Worm (Caenorhabditis elegans) whole organism, young adult: Measurements from ENCODE around the gene D1054.3.

Source experiments
- B0019.2 ChIP-seq: fragments of 200-800 bp; sonication (Bioruptor generic); conservative IDR thresholded peaks from 2 replicates; pipeline ENCODE4 v1.3.6; 2022; ENCODE audit warnings: missing genetic modification reagents, missing genetic modification characterization, missing compliant biosample characterization
- B0035.1 ChIP-seq: sonication (generic microtip); optimal IDR thresholded peaks from 2 replicates; lab custom pipeline; 2016; ENCODE audit warnings: missing genetic modification characterization, mild to moderate bottlenecking, missing compliant biosample characterization, missing genotype, missing genetic modification reagents
- B0336.3 ChIP-seq: fragments of 200-800 bp; sonication (Bioruptor generic); IDR thresholded peaks from 2 replicates; pipeline ENCODE4 v1.3.6; 2022; ENCODE audit warnings: missing genetic modification characterization, missing compliant biosample characterization
- D2030.7 ChIP-seq: fragments of 200-800 bp; sonication (Bioruptor generic); IDR thresholded peaks from 2 replicates; pipeline ENCODE4 v1.3.6; 2022; ENCODE audit warnings: missing genetic modification reagents, missing genetic modification characterization, missing compliant biosample characterization
- F10E7.11 ChIP-seq: sonication (generic microtip); optimal IDR thresholded peaks from 2 replicates; lab custom pipeline; 2017; ENCODE audit warnings: mild to moderate bottlenecking, missing genetic modification characterization, moderate library complexity, missing compliant biosample characterization
- F22D6.2 ChIP-seq: sonication (generic microtip); optimal IDR thresholded peaks from 2 replicates; lab custom pipeline; 2016; ENCODE audit warnings: mild to moderate bottlenecking, missing genetic modification characterization, missing compliant biosample characterization
- F37B4.10 ChIP-seq: fragments of 200-800 bp; sonication (Bioruptor generic); IDR thresholded peaks from 2 replicates; pipeline ENCODE4 v1.3.6; 2022; ENCODE audit warnings: missing genetic modification characterization, missing compliant biosample characterization
- F39B2.1 ChIP-seq: fragments of 200-800 bp; sonication (Bioruptor generic); IDR thresholded peaks from 2 replicates; pipeline ENCODE4 v1.3.6; 2022; ENCODE audit warnings: missing genetic modification reagents, missing genetic modification characterization, missing compliant biosample characterization
- F49E8.2 ChIP-seq: sonication (generic microtip); optimal IDR thresholded peaks from 3 replicates; lab custom pipeline; 2017; ENCODE audit warnings: missing genetic modification characterization, mild to moderate bottlenecking, missing compliant biosample characterization, antibody characterized with exemption, moderate library complexity; ENCODE audit not compliant: insufficient read depth
- Y56A3A.18 ChIP-seq: fragments of 200-800 bp; sonication (Bioruptor generic); IDR thresholded peaks from 2 replicates; pipeline ENCODE4 v1.3.6; 2022; ENCODE audit warnings: missing genetic modification reagents, missing genetic modification characterization, missing compliant biosample characterization
- aptf-2 ChIP-seq: fragments of 200-800 bp; sonication (Bioruptor generic); conservative IDR thresholded peaks from 2 replicates; pipeline ENCODE4 v1.3.6; 2022; ENCODE audit warnings: missing genetic modification reagents, missing genetic modification characterization, missing compliant biosample characterization
- athp-1 ChIP-seq: sonication (generic microtip); optimal IDR thresholded peaks from 2 replicates; lab custom pipeline; 2017; ENCODE audit warnings: mild to moderate bottlenecking, missing genetic modification characterization, missing compliant biosample characterization
- attf-5 ChIP-seq: fragments of 200-800 bp; sonication (Bioruptor generic); optimal IDR thresholded peaks from 2 replicates; lab custom pipeline; 2018; ENCODE audit warnings: mild to moderate bottlenecking, missing genetic modification characterization, missing compliant biosample characterization
- bed-1 ChIP-seq: fragments of 200-800 bp; sonication (Bioruptor generic); IDR thresholded peaks from 2 replicates; pipeline ENCODE4 v1.3.6; 2022; ENCODE audit warnings: missing genetic modification reagents, missing genetic modification characterization, missing compliant biosample characterization
- bed-2 ChIP-seq: fragments of 200-800 bp; sonication (Bioruptor generic); IDR thresholded peaks from 2 replicates; pipeline ENCODE4 v1.3.6; 2022; ENCODE audit warnings: missing genetic modification reagents, missing genetic modification characterization, missing compliant biosample characterization
- ccch-3 ChIP-seq: fragments of 200-800 bp; sonication (Bioruptor generic); optimal IDR thresholded peaks from 2 replicates; lab custom pipeline; 2018; ENCODE audit warnings: mild to moderate bottlenecking, missing genetic modification characterization, missing compliant biosample characterization
- ceh-100 ChIP-seq: fragments of 200-800 bp; sonication (Bioruptor generic); IDR thresholded peaks from 2 replicates; pipeline ENCODE4 v1.3.6; 2022; ENCODE audit warnings: missing genetic modification reagents, missing genetic modification characterization, missing compliant biosample characterization
- ceh-40 ChIP-seq: fragments of 200-800 bp; sonication (Bioruptor generic); IDR thresholded peaks from 2 replicates; pipeline ENCODE4 v1.3.6; 2022; ENCODE audit warnings: missing genetic modification characterization, missing compliant biosample characterization
- ceh-91 ChIP-seq: fragments of 200-800 bp; sonication (Bioruptor generic); IDR thresholded peaks from 2 replicates; pipeline ENCODE4 v1.3.6; 2022; ENCODE audit warnings: missing genetic modification reagents, missing genetic modification characterization, missing compliant biosample characterization
- die-1 ChIP-seq: sonication (generic microtip); optimal IDR thresholded peaks from 2 replicates; lab custom pipeline; 2016; ENCODE audit warnings: missing genotype, mild to moderate bottlenecking, missing genetic modification characterization, missing compliant biosample characterization
- dpff-1 ChIP-seq: sonication (generic microtip); optimal IDR thresholded peaks from 2 replicates; lab custom pipeline; 2017; ENCODE audit warnings: mild to moderate bottlenecking, missing genetic modification characterization, missing compliant biosample characterization
- hlh-12 ChIP-seq: sonication (generic microtip); optimal IDR thresholded peaks from 2 replicates; lab custom pipeline; 2016; ENCODE audit warnings: missing genetic modification characterization, missing compliant biosample characterization
- hmg-1.2 ChIP-seq: fragments of 200-800 bp; sonication (Bioruptor generic); IDR thresholded peaks from 2 replicates; pipeline ENCODE4 v1.3.6; 2022; ENCODE audit warnings: missing genetic modification reagents, missing genetic modification characterization, missing compliant biosample characterization
- let-607 ChIP-seq, 2 experiments: fragments of 200-800 bp in 1 of 2; sonication (Bioruptor generic) in 1 of 2; sonication (generic microtip) in 1 of 2; optimal IDR thresholded peaks; 2 replicates each; lab custom pipeline; 2016 to 2018; ENCODE audit warnings: mild to moderate bottlenecking in 2 of 2, missing compliant biosample characterization in 2 of 2, missing genetic modification characterization in 2 of 2, moderate library complexity in 2 of 2, missing genotype in 1 of 2
- lin-26 ChIP-seq: fragments of 200-800 bp; sonication (Bioruptor generic); IDR thresholded peaks from 2 replicates; pipeline ENCODE4 v1.3.6; 2022; ENCODE audit warnings: missing genetic modification reagents, missing genetic modification characterization, missing compliant biosample characterization
- lin-40 ChIP-seq: sonication (generic microtip); optimal IDR thresholded peaks from 2 replicates; lab custom pipeline; 2016; ENCODE audit warnings: missing genetic modification characterization, mild to moderate bottlenecking, missing compliant biosample characterization, missing genotype, missing genetic modification reagents
- lsy-27 ChIP-seq: sonication (generic microtip); optimal IDR thresholded peaks from 2 replicates; lab custom pipeline; 2017; ENCODE audit warnings: missing genetic modification characterization, mild to moderate bottlenecking, missing compliant biosample characterization, antibody characterized with exemption, missing genotype, borderline replicate concordance; ENCODE audit not compliant: insufficient read depth
- mel-28 ChIP-seq: sonication (generic microtip); optimal IDR thresholded peaks from 2 replicates; lab custom pipeline; 2016; ENCODE audit warnings: borderline replicate concordance, mild to moderate bottlenecking, missing genetic modification characterization, missing compliant biosample characterization
- nhr-120 ChIP-seq: fragments of 200-800 bp; sonication (Bioruptor generic); IDR thresholded peaks from 2 replicates; pipeline ENCODE4 v1.3.6; 2022; ENCODE audit warnings: missing genetic modification characterization, missing compliant biosample characterization
- nhr-80 ChIP-seq: sonication (generic microtip); optimal IDR thresholded peaks from 2 replicates; lab custom pipeline; 2016; ENCODE audit warnings: missing genetic modification characterization, missing compliant biosample characterization
- rec-8 ChIP-seq, 2 experiments: sonication (generic microtip); optimal IDR thresholded peaks; 2 replicates each; lab custom pipeline; 2016; ENCODE audit warnings: mild to moderate bottlenecking in 2 of 2, missing genetic modification characterization in 2 of 2, missing genetic modification reagents in 2 of 2, missing genotype in 2 of 2, missing biosample characterization in 1 of 2, missing compliant biosample characterization in 1 of 2, moderate library complexity in 1 of 2
- sdz-38 ChIP-seq: sonication (generic microtip); optimal IDR thresholded peaks from 2 replicates; lab custom pipeline; 2016; ENCODE audit warnings: missing genotype, missing genetic modification characterization, missing compliant biosample characterization
- snpc-1.1 ChIP-seq: sonication (generic microtip); optimal IDR thresholded peaks from 2 replicates; lab custom pipeline; 2017; ENCODE audit warnings: missing genetic modification characterization, mild to moderate bottlenecking, missing compliant biosample characterization, antibody characterized with exemption, moderate library complexity, missing genotype, missing genetic modification reagents; ENCODE audit not compliant: insufficient read depth
- snpc-3.4 ChIP-seq: sonication (generic microtip); optimal IDR thresholded peaks from 2 replicates; lab custom pipeline; 2017; ENCODE audit warnings: missing genetic modification characterization, mild to moderate bottlenecking, missing compliant biosample characterization, antibody characterized with exemption, moderate library complexity, missing genotype, missing genetic modification reagents
- sptf-2 ChIP-seq: fragments of 200-800 bp; sonication (Bioruptor generic); optimal IDR thresholded peaks from 2 replicates; lab custom pipeline; 2018; ENCODE audit warnings: mild to moderate bottlenecking, missing genetic modification characterization, missing compliant biosample characterization
- tbp1 ChIP-seq: fragments of 200-800 bp; sonication (Bioruptor generic); optimal IDR thresholded peaks from 2 replicates; lab custom pipeline; 2018; ENCODE audit warnings: mild to moderate bottlenecking, missing genetic modification characterization, missing compliant biosample characterization
- tlf-1 ChIP-seq: fragments of 200-800 bp; sonication (Bioruptor generic); optimal IDR thresholded peaks from 2 replicates; lab custom pipeline; 2018; ENCODE audit warnings: mild to moderate bottlenecking, missing genetic modification characterization, missing compliant biosample characterization
- xnd-1 ChIP-seq: sonication (generic microtip); optimal IDR thresholded peaks from 2 replicates; lab custom pipeline; 2016; ENCODE audit warnings: missing genotype, missing genetic modification reagents, missing genetic modification characterization, missing compliant biosample characterization
- ztf-18 ChIP-seq: sonication (generic microtip); optimal IDR thresholded peaks from 2 replicates; lab custom pipeline; 2016; ENCODE audit warnings: missing genotype, mild to moderate bottlenecking, missing genetic modification characterization, missing compliant biosample characterization
- ztf-25 ChIP-seq: fragments of 200-800 bp; sonication (Bioruptor generic); IDR thresholded peaks from 2 replicates; pipeline ENCODE4 v1.3.6; 2022; ENCODE audit warnings: missing genetic modification reagents, missing genetic modification characterization, missing compliant biosample characterization

The D1054.3 gene

DNA sequence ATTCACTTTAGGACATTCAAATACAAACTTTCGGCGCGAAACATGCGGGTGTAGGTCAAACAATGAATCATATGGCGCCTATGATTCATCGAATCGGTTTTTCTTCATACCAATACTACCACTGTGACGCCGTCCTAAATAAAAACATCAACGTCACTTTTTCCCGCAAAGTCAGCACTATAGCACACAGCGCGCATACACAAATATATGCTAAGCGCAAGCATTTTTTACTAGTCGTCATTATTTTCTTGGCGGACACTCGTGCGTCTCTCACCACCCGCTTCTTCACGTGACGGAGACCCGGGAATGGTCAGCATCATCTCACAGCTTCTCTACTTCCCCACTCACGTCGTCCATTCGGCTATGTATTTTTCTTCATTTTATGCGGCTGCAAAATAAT is 48.1 kb upstream of the D1054.3 start:
- TF ChIP-seq lsy-27 (tag; lab: Kevin White, UChicago) (no peak), D2030.7 (GFP tag; lab: Robert Waterston, UW) (no peak), B0336.3 (no peak), attf-5 (GFP tag; lab: Kevin White, UChicago) (no peak), F39B2.1 (no peak), sptf-2 (no peak), snpc-1.1 (tag; lab: Kevin White, UChicago) (no peak), rec-8 (tag; optimal IDR thresholded peaks at IDR 0.05; lab: Kevin White, UChicago) (no peak), let-607 (tag; optimal IDR thresholded peaks at IDR 0.05; lab: Kevin White, UChicago) (no peak), F37B4.10 (GFP tag; lab: Robert Waterston, UW) (no peak), ceh-40 (GFP tag; lab: Robert Waterston, UW) (no peak), aptf-2 (GFP tag; lab: Robert Waterston, UW) (no peak), ceh-100 (GFP tag; lab: Robert Waterston, UW) (no peak)
- TF ChIP-seq, all 124 proteins: peak for 0

DNA sequence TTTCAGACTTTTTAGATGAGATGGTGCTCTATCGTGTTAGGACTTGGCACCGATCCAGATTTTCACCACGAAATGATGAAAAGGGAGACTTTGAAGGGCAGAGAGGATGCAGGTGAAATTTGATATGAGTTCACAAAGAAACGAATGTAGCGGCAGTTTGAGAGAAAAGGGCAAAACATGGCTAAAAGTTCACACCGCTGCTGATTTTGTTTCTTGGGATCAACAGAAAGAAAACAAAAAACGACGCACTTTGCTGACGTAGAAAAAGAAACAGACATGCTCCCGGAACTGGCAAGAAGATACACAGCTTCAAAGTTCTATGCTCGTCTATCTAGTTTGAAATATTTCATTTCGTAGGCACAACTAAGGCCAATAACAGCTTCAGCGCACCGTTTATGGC is 47.7 kb upstream of the D1054.3 start:
- TF ChIP-seq dpff-1 (tag; lab: Kevin White, UChicago) (no peak), Y56A3A.18 (no peak), hlh-12 (tag; lab: Kevin White, UChicago) (no peak), rec-8 (tag; optimal IDR thresholded peaks at IDR 0.05; lab: Kevin White, UChicago) (no peak), nhr-80 (tag; lab: Kevin White, UChicago) (no peak), B0019.2 (no peak), athp-1 (tag; lab: Kevin White, UChicago) (no peak), mel-28 (tag; lab: Kevin White, UChicago) (no peak), die-1 (tag; lab: Kevin White, UChicago) (no peak), nhr-120 (GFP tag; lab: Robert Waterston, UW) (no peak), F22D6.2 (tag; lab: Kevin White, UChicago) (no peak), F10E7.11 (tag; lab: Kevin White, UChicago) (no peak), xnd-1 (tag; lab: Kevin White, UChicago) (no peak), B0035.1 (tag; lab: Kevin White, UChicago) (no peak), snpc-3.4 (tag; lab: Kevin White, UChicago) (no peak), ccch-3 (GFP tag; lab: Kevin White, UChicago) (no peak), ceh-91 (no peak), ztf-18 (tag; lab: Kevin White, UChicago) (no peak), tbp1 (no peak)

DNA sequence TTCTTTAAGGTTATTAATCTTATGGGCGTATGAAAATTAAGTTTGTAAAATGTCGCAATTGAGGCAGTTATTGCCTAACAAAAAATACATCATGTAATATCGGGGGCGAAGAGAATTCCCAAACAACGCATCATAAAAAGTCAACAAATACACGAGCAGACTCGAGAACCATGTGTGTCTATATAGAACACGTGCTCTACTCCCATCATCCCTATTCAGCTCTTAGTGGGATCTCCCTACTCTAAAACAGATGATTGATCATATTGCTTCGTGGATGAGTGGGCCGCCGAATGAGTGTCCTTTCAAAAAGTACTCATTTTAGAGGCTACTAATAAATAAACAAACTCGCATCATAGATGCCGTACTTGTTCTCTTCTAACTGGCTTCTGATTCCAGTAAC is 46.8 kb upstream of the D1054.3 start:
- TF ChIP-seq tlf-1 (GFP tag; lab: Kevin White, UChicago) (no peak), lin-40 (no peak), bed-2 (GFP tag; lab: Robert Waterston, UW) (no peak), ztf-25 (no peak), lsy-27 (tag; lab: Kevin White, UChicago) (no peak), F49E8.2 (tag; lab: Kevin White, UChicago) (no peak), sdz-38 (tag; lab: Kevin White, UChicago) (no peak), D2030.7 (GFP tag; lab: Robert Waterston, UW) (no peak), bed-1 (GFP tag; lab: Robert Waterston, UW) (no peak), lin-26 (GFP tag; lab: Robert Waterston, UW) (no peak), hmg-1.2 (GFP tag; lab: Robert Waterston, UW) (no peak)
